Fruit fly (Drosophila melanogaster) whole organism, prepupa: ENCODE data around the gene hth.

Experiments
- CG10669 ChIP-seq: fragments of 200-800 bp; sonication (Bioruptor generic); optimal IDR thresholded peaks from 3 replicates; lab custom pipeline; 2018; ENCODE audit warnings: missing biosample characterization, mild to moderate bottlenecking, missing genetic modification characterization, moderate library complexity
- CG11294 ChIP-seq: fragments of 200-800 bp; sonication (Bioruptor generic); IDR thresholded peaks from 2 replicates; pipeline ENCODE4 v1.3.6; 2022; ENCODE audit warnings: missing biosample characterization, missing genetic modification characterization
- CG11902 ChIP-seq: fragments of 200-800 bp; sonication (Bioruptor generic); optimal IDR thresholded peaks from 3 replicates; lab custom pipeline; 2016; ENCODE audit warnings: missing biosample characterization, missing genetic modification characterization
- CG16779 ChIP-seq: fragments of 200-800 bp; sonication (Bioruptor generic); optimal IDR thresholded peaks from 3 replicates; lab custom pipeline; 2017; ENCODE audit warnings: missing biosample characterization, mild to moderate bottlenecking, missing genetic modification characterization
- CG6792 ChIP-seq: fragments of 200-800 bp; sonication (Bioruptor generic); optimal IDR thresholded peaks from 3 replicates; lab custom pipeline; 2016; ENCODE audit warnings: missing biosample characterization, missing genetic modification characterization
- CG8119 ChIP-seq: fragments of 200-800 bp; sonication (Bioruptor generic); IDR thresholded peaks from 3 replicates; pipeline ENCODE4 v1.3.6; 2022; ENCODE audit warnings: missing biosample characterization, missing genetic modification characterization
- Gug ChIP-seq: fragments of 200-800 bp; sonication (Bioruptor generic); IDR thresholded peaks from 2 replicates; pipeline ENCODE4 v1.3.6; 2022; ENCODE audit warnings: missing biosample characterization, missing genetic modification characterization
- OdsH ChIP-seq: fragments of 200-800 bp; sonication (Bioruptor generic); optimal IDR thresholded peaks from 3 replicates; lab custom pipeline; 2016; ENCODE audit warnings: missing biosample characterization, missing genetic modification characterization
- Sox102F ChIP-seq: fragments of 200-800 bp; sonication (Bioruptor generic); optimal IDR thresholded peaks from 2 replicates; lab custom pipeline; 2016; ENCODE audit warnings: missing biosample characterization, mild to moderate bottlenecking, missing genetic modification characterization
- dac ChIP-seq: fragments of 200-800 bp; sonication (Bioruptor generic); optimal IDR thresholded peaks from 2 replicates; lab custom pipeline; 2017; ENCODE audit warnings: missing biosample characterization, mild to moderate bottlenecking, missing genetic modification characterization
- dsx ChIP-seq: fragments of 200-800 bp; optimal IDR thresholded peaks from 3 replicates; lab custom pipeline; 2019; ENCODE audit warnings: missing biosample characterization, mild to moderate bottlenecking, missing genetic modification characterization, moderate library complexity; ENCODE audit not compliant: poor library complexity, severe bottlenecking
- fd85E ChIP-seq: fragments of 200-800 bp; sonication (Bioruptor generic); optimal IDR thresholded peaks from 3 replicates; lab custom pipeline; 2016; ENCODE audit warnings: missing biosample characterization, missing genetic modification characterization

DNA sequence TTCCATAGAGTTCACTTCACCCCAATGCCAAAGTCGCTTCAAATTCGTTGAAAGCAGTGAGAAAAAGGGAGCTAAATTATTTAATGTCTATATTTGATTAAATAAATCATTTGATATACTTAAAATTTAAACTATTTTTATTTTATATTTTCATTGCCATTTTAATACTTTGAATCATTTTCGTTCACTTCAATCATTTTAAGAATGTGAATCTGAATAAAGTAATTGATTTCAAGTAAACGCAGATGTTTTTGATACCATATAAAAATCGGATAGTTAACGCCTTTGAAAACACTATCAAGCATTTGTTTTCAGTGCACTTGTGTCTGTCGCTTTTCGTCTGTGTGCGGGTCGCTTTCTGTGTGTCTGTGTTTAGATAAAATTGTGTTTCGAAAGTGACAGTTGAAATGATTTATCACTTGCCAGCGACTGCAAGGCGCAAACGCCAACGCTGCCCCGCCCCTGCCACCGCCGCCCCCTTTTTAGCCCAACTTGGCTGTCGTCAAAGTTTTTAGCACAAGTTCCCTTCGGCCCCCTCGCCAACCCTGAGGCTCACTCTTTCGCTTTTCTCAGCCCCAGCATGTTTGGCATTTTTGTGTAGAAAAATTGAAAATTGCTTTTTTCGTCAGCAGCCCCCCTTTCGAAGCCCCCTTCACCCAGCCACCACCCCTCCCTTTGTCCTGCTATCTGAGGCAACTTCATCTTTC, 102.1 kb downstream of the hth start:
- no peak for TF ChIP-seq fd85E (GFP tag; lab: Kevin White, UChicago)
- TF ChIP-seq dsx, result no peak
- TF ChIP-seq CG10669 (GFP tag; lab: Kevin White, UChicago), result no peak
- no peak for TF ChIP-seq Sox102F (GFP tag; lab: Kevin White, UChicago)
- no peak for TF ChIP-seq Gug (GFP tag; lab: Robert Waterston, UW)
- TF ChIP-seq OdsH (GFP tag; lab: Kevin White, UChicago), result no peak
- no peak for TF ChIP-seq CG6792
- peak; percentile 39; the same call in 1 of the 3 replicates for TF ChIP-seq CG8119
- TF ChIP-seq dac (GFP tag; lab: Kevin White, UChicago), result no peak
- no peak for TF ChIP-seq CG11902 (GFP tag; lab: Kevin White, UChicago)
- no peak for TF ChIP-seq CG11294
- no peak for TF ChIP-seq CG16779 (tag; lab: Kevin White, UChicago)
